Fruit fly (Drosophila melanogaster) whole organism, embryonic: Measurements from ENCODE around the gene CG6873.

Experiments
- ATbp ChIP-seq: fragments of 200-800 bp; sonication (Bioruptor generic); optimal IDR thresholded peaks from 2 replicates; lab custom pipeline; 2017; ENCODE audit warnings: missing biosample characterization, mild to moderate bottlenecking, missing genetic modification characterization, missing genetic modification reagents
- Ada2b ChIP-seq: fragments of 200-800 bp; sonication (Bioruptor generic); IDR thresholded peaks from 2 replicates; pipeline ENCODE4 v1.3.6; 2022; ENCODE audit warnings: missing biosample characterization, missing genetic modification characterization
- Adf1 ChIP-seq: fragments of 200-800 bp; sonication (Bioruptor generic); IDR thresholded peaks from 2 replicates; pipeline ENCODE4 v1.3.6; 2022; ENCODE audit warnings: missing biosample characterization, missing genetic modification characterization
- Atf-2 ChIP-seq: fragments of 200-800 bp; sonication (Bioruptor generic); optimal IDR thresholded peaks from 2 replicates; lab custom pipeline; 2016; ENCODE audit warnings: missing biosample characterization, missing genetic modification characterization
- Bdp1 ChIP-seq: fragments of 200-800 bp; sonication (Bioruptor generic); optimal IDR thresholded peaks from 3 replicates; lab custom pipeline; 2016; ENCODE audit warnings: missing biosample characterization, missing genetic modification characterization
- CG11093 ChIP-seq: fragments of 200-800 bp; sonication (Bioruptor generic); IDR thresholded peaks from 3 replicates; pipeline ENCODE4 v1.3.6; 2022; ENCODE audit warnings: missing biosample characterization, missing genetic modification characterization
- CG12942 ChIP-seq: fragments of 200-800 bp; sonication (Bioruptor generic); optimal IDR thresholded peaks from 3 replicates; lab custom pipeline; 2016; ENCODE audit warnings: missing biosample characterization, missing genetic modification characterization
- CG14014 ChIP-seq: fragments of 200-800 bp; sonication (Bioruptor generic); IDR thresholded peaks from 2 replicates; pipeline ENCODE4 v1.3.6; 2022; ENCODE audit warnings: missing biosample characterization, missing genetic modification characterization
- CG15514 ChIP-seq: fragments of 200-800 bp; sonication (Bioruptor generic); optimal IDR thresholded peaks from 3 replicates; lab custom pipeline; 2017; ENCODE audit warnings: missing biosample characterization, missing genetic modification characterization, mild to moderate bottlenecking, moderate library complexity, missing genetic modification reagents
- CG15696 ChIP-seq: fragments of 200-800 bp; sonication (Bioruptor generic); optimal IDR thresholded peaks from 2 replicates; lab custom pipeline; 2019; ENCODE audit warnings: missing biosample characterization, mild to moderate bottlenecking, missing genetic modification characterization, moderate library complexity
- CG1647 ChIP-seq: fragments of 200-800 bp; sonication (Bioruptor generic); optimal IDR thresholded peaks from 3 replicates; lab custom pipeline; 2016; ENCODE audit warnings: missing biosample characterization, missing genetic modification characterization
- CG18619 ChIP-seq: fragments of 200-800 bp; sonication (Bioruptor generic); optimal IDR thresholded peaks from 3 replicates; lab custom pipeline; 2017; ENCODE audit warnings: missing biosample characterization, mild to moderate bottlenecking, missing genetic modification characterization
- CG2129 ChIP-seq: fragments of 200-800 bp; sonication (Bioruptor generic); IDR thresholded peaks from 2 replicates; pipeline ENCODE4 v1.3.6; 2022; ENCODE audit warnings: missing biosample characterization, missing genetic modification characterization; ENCODE audit not compliant: partially characterized antibody
- CG2678 ChIP-seq: fragments of 200-800 bp; sonication (Bioruptor generic); optimal IDR thresholded peaks from 3 replicates; lab custom pipeline; 2019; ENCODE audit warnings: missing biosample characterization, mild to moderate bottlenecking, missing genetic modification characterization, moderate library complexity
- CG3065 ChIP-seq: fragments of 200-800 bp; sonication (Bioruptor generic); optimal IDR thresholded peaks from 2 replicates; lab custom pipeline; 2016; ENCODE audit warnings: missing biosample characterization, missing genetic modification characterization
- CG31365 ChIP-seq: fragments of 200-800 bp; sonication (Bioruptor generic); optimal IDR thresholded peaks from 2 replicates; lab custom pipeline; 2018; ENCODE audit warnings: missing biosample characterization, mild to moderate bottlenecking, missing genetic modification characterization
- CG33557 ChIP-seq: fragments of 200-800 bp; sonication (Bioruptor generic); optimal IDR thresholded peaks from 2 replicates; lab custom pipeline; 2019; ENCODE audit warnings: missing biosample characterization, mild to moderate bottlenecking, missing genetic modification characterization, moderate library complexity
- CG3726 ChIP-seq: fragments of 200-800 bp; sonication (Bioruptor generic); IDR thresholded peaks from 3 replicates; pipeline ENCODE4, ENCODE4 v1.3.6; 2022; ENCODE audit warnings: missing biosample characterization, missing genetic modification characterization
- CG3838 ChIP-seq: fragments of 200-800 bp; sonication (Bioruptor generic); optimal IDR thresholded peaks from 3 replicates; lab custom pipeline; 2016; ENCODE audit warnings: missing biosample characterization, missing genetic modification characterization
- CG43689 ChIP-seq: fragments of 200-800 bp; sonication (Bioruptor generic); IDR thresholded peaks from 2 replicates; pipeline ENCODE4 v1.3.6; 2022; ENCODE audit warnings: missing biosample characterization, missing genetic modification characterization
- CG4707 ChIP-seq: fragments of 200-800 bp; sonication (Bioruptor generic); optimal IDR thresholded peaks from 2 replicates; lab custom pipeline; 2018; ENCODE audit warnings: missing biosample characterization, mild to moderate bottlenecking, missing genetic modification characterization, moderate library complexity
- CG6683 ChIP-seq: fragments of 200-800 bp; sonication (Bioruptor generic); optimal IDR thresholded peaks from 2 replicates; lab custom pipeline; 2017; ENCODE audit warnings: missing biosample characterization, mild to moderate bottlenecking, missing genetic modification characterization, missing genetic modification reagents
- CG9876 ChIP-seq: fragments of 200-800 bp; sonication (Bioruptor generic); optimal IDR thresholded peaks from 2 replicates; lab custom pipeline; 2016; ENCODE audit warnings: missing biosample characterization, missing genetic modification characterization
- D ChIP-seq, 2 experiments: fragments of 200-800 bp in 1 of 2; fragments of >200 bp in 1 of 2; sonication (Bioruptor generic) in 1 of 2; optimal IDR thresholded peaks; 2 replicates in 1 of 2; 3 replicates in 1 of 2; lab custom pipeline; 2017; ENCODE audit warnings: mild to moderate bottlenecking in 1 of 2, missing biosample characterization in 1 of 2, missing genetic modification characterization in 1 of 2, missing genetic modification reagents in 1 of 2
- Dip2 ChIP-seq: fragments of 200-800 bp; sonication (Bioruptor generic); IDR thresholded peaks from 2 replicates; pipeline ENCODE4 v1.3.6; 2022; ENCODE audit warnings: missing biosample characterization, missing genetic modification characterization
- Elba2 ChIP-seq: fragments of 200-800 bp; sonication (Bioruptor generic); optimal IDR thresholded peaks from 3 replicates; lab custom pipeline; 2016; ENCODE audit warnings: missing biosample characterization, missing genetic modification characterization
- Ets97D ChIP-seq: fragments of 200-800 bp; sonication (Bioruptor generic); optimal IDR thresholded peaks from 3 replicates; lab custom pipeline; 2016; ENCODE audit warnings: missing biosample characterization, missing genetic modification characterization
- MBD-R2 ChIP-seq: fragments of 200-800 bp; sonication (Bioruptor generic); IDR thresholded peaks from 2 replicates; pipeline ENCODE4 v1.3.6; 2022; ENCODE audit warnings: missing biosample characterization, missing genetic modification characterization
- Nf-YB ChIP-seq: fragments of 200-800 bp; sonication (Bioruptor generic); optimal IDR thresholded peaks from 3 replicates; lab custom pipeline; 2019; ENCODE audit warnings: missing biosample characterization, mild to moderate bottlenecking, missing genetic modification characterization, moderate library complexity
- Spps ChIP-seq: fragments of 200-800 bp; sonication (Bioruptor generic); optimal IDR thresholded peaks from 2 replicates; lab custom pipeline; 2018; ENCODE audit warnings: missing biosample characterization, mild to moderate bottlenecking, missing genetic modification characterization
- al ChIP-seq: fragments of 200-800 bp; sonication (Bioruptor generic); IDR thresholded peaks from 2 replicates; pipeline ENCODE4 v1.3.6; 2022; ENCODE audit warnings: missing biosample characterization, missing genetic modification characterization
- bigmax ChIP-seq: fragments of 200-800 bp; sonication (Bioruptor generic); optimal IDR thresholded peaks from 2 replicates; lab custom pipeline; 2018; ENCODE audit warnings: missing biosample characterization, mild to moderate bottlenecking, missing genetic modification characterization
- btn ChIP-seq: fragments of 200-800 bp; sonication (Bioruptor generic); optimal IDR thresholded peaks from 2 replicates; lab custom pipeline; 2016; ENCODE audit warnings: missing biosample characterization, missing genetic modification characterization
- chif ChIP-seq, 2 experiments: fragments of 200-800 bp; sonication (Bioruptor generic); optimal IDR thresholded peaks; 3 replicates each; lab custom pipeline; 2016; ENCODE audit warnings: missing biosample characterization in 2 of 2, missing genetic modification characterization in 2 of 2
- dan ChIP-seq: fragments of 200-800 bp; sonication (Bioruptor generic); IDR thresholded peaks from 2 replicates; pipeline ENCODE4 v1.3.6; 2022; ENCODE audit warnings: missing biosample characterization, missing genetic modification characterization
- danr ChIP-seq: fragments of 200-800 bp; sonication (Bioruptor generic); IDR thresholded peaks from 2 replicates; pipeline ENCODE4 v1.3.6; 2022; ENCODE audit warnings: missing biosample characterization, missing genetic modification characterization
- emc ChIP-seq: fragments of 200-800 bp; sonication (Bioruptor generic); optimal IDR thresholded peaks from 2 replicates; lab custom pipeline; 2016; ENCODE audit warnings: missing biosample characterization, missing genetic modification characterization
- fd96Cb ChIP-seq: fragments of 200-800 bp; sonication (Bioruptor generic); optimal IDR thresholded peaks from 2 replicates; lab custom pipeline; 2018; ENCODE audit warnings: missing biosample characterization, mild to moderate bottlenecking, missing genetic modification characterization, moderate library complexity
- knrl ChIP-seq: fragments of 200-800 bp; sonication (Bioruptor generic); IDR thresholded peaks from 3 replicates; pipeline ENCODE4 v1.3.6; 2022; ENCODE audit warnings: missing biosample characterization, missing genetic modification characterization; ENCODE audit not compliant: partially characterized antibody
- lab ChIP-seq: fragments of 200-800 bp; sonication (Bioruptor generic); optimal IDR thresholded peaks from 3 replicates; lab custom pipeline; 2017; ENCODE audit warnings: missing biosample characterization, missing genetic modification characterization, mild to moderate bottlenecking, moderate library complexity, missing genetic modification reagents
- lov ChIP-seq, 2 experiments: fragments of 200-800 bp in 1 of 2; fragments of >200 bp in 1 of 2; sonication (Bioruptor generic) in 1 of 2; IDR thresholded peaks in 1 of 2; optimal IDR thresholded peaks in 1 of 2; 2 replicates in 1 of 2; 3 replicates in 1 of 2; pipeline versions ENCODE4 v1.3.6 to Lab custom; 2017 to 2022; ENCODE audit warnings: missing biosample characterization in 1 of 2, missing genetic modification characterization in 1 of 2
- otp ChIP-seq: fragments of 200-800 bp; sonication (Bioruptor generic); IDR thresholded peaks from 3 replicates; pipeline ENCODE4, ENCODE4 v1.3.6; 2022; ENCODE audit warnings: missing biosample characterization, missing genetic modification characterization
- pnt ChIP-seq: fragments of 200-800 bp; sonication (Bioruptor generic); optimal IDR thresholded peaks from 3 replicates; lab custom pipeline; 2016; ENCODE audit warnings: missing biosample characterization, missing genetic modification characterization
- pros ChIP-seq: fragments of 200-800 bp; sonication (Bioruptor generic); optimal IDR thresholded peaks from 3 replicates; lab custom pipeline; 2019; ENCODE audit warnings: missing biosample characterization, mild to moderate bottlenecking, missing genetic modification characterization, moderate library complexity
- salm ChIP-seq: fragments of 200-800 bp; sonication (Bioruptor generic); optimal IDR thresholded peaks from 2 replicates; lab custom pipeline; 2018; ENCODE audit warnings: missing biosample characterization, mild to moderate bottlenecking, missing genetic modification characterization
- shn ChIP-seq: fragments of 200-800 bp; sonication (Bioruptor generic); optimal IDR thresholded peaks from 3 replicates; lab custom pipeline; 2016; ENCODE audit warnings: missing biosample characterization, missing genetic modification characterization
- so ChIP-seq: fragments of 200-800 bp; sonication (Bioruptor generic); IDR thresholded peaks from 3 replicates; pipeline ENCODE4 v1.3.6; 2022; ENCODE audit warnings: missing biosample characterization, missing genetic modification characterization
- tll ChIP-seq, 2 experiments: fragments of 200-800 bp in 1 of 2; fragments of >200 bp in 1 of 2; sonication (Bioruptor generic) in 1 of 2; optimal IDR thresholded peaks; 2 replicates each; lab custom pipeline; 2017 to 2019; ENCODE audit warnings: missing biosample characterization in 2 of 2, missing genetic modification characterization in 2 of 2, mild to moderate bottlenecking in 1 of 2, moderate library complexity in 1 of 2
- yki ChIP-seq: fragments of >200 bp; optimal IDR thresholded peaks from 3 replicates; lab custom pipeline; 2018
- zfh1 ChIP-seq: fragments of 200-800 bp; sonication (Bioruptor generic); IDR thresholded peaks from 3 replicates; pipeline ENCODE4 v1.3.6; 2022; ENCODE audit warnings: missing biosample characterization, missing genetic modification characterization

Gene CG6873

dm6 chrX:18774818-18775343 is 35.2 kb upstream of the CG6873 start, which contains the start of gene CG6891 (continued):
- TF ChIP-seq Adf1 (GFP tag; lab: Robert Waterston, UW) (peak; percentile 91), CG4707 (no peak), chif (GFP tag; optimal IDR thresholded peaks at IDR 0.05; lab: Kevin White, UChicago) (peak; percentile 16 to 23), CG11093 (GFP tag; lab: Robert Waterston, UW) (no peak), dan (GFP tag; lab: Robert Waterston, UW) (no peak), CG6683 (GFP tag; lab: Kevin White, UChicago) (no peak), salm (tag; lab: Kevin White, UChicago) (no peak), CG18619 (no peak), Ada2b (GFP tag; lab: Robert Waterston, UW) (no peak), pros (GFP tag; lab: Kevin White, UChicago) (no peak), CG9876 (no peak), pnt (GFP tag; lab: Kevin White, UChicago) (peak; percentile 22), danr (no peak), D (optimal IDR thresholded peaks at IDR 0.05; lab: Kevin White, UChicago) (no peak), D (GFP tag; optimal IDR thresholded peaks at IDR 0.05; lab: Kevin White, UChicago) (no peak), CG3065 (GFP tag; lab: Kevin White, UChicago) (no peak), ATbp (GFP tag; lab: Kevin White, UChicago) (peak; percentile 7), knrl (GFP tag; lab: Robert Waterston, UW) (no peak; the same call in 2 of the 3 replicates), CG33557 (peak; percentile 76), CG31365 (no peak), Dip2 (GFP tag; lab: Robert Waterston, UW) (no peak), al (GFP tag; lab: Robert Waterston, UW) (no peak), CG15514 (GFP tag; lab: Kevin White, UChicago) (peak; percentile 5), Nf-YB (GFP tag; lab: Kevin White, UChicago) (no peak), emc (GFP tag; lab: Kevin White, UChicago) (no peak), MBD-R2 (0 out of 2 replicates have a peak, but pooled peaks have one; percentile 19), CG12942 (GFP tag; lab: Kevin White, UChicago) (no peak), lab (GFP tag; lab: Kevin White, UChicago) (no peak), lov (optimal IDR thresholded peaks at IDR 0.05; lab: Kevin White, UChicago) (no peak), lov (GFP tag; IDR thresholded peaks at IDR 0.05; lab: Robert Waterston, UW) (no peak), CG2678 (tag; lab: Kevin White, UChicago) (no peak), CG3726 (GFP tag; lab: Robert Waterston, UW) (no peak), CG15696 (no peak), Atf-2 (no peak), Ets97D (no peak), CG2129 (no peak), CG14014 (GFP tag; lab: Robert Waterston, UW) (0 out of 2 replicates have a peak, but pooled peaks have one; percentile 13), btn (GFP tag; lab: Kevin White, UChicago) (no peak), shn (GFP tag; lab: Kevin White, UChicago) (peak; percentile 32), otp (GFP tag; lab: Robert Waterston, UW) (peak; percentile 36; the same call in 1 of the 3 replicates), yki (lab: Kevin White, UChicago) (no peak), CG1647 (no peak), fd96Cb (tag; lab: Kevin White, UChicago) (peak; percentile 2), CG43689 (no peak), so (GFP tag; lab: Robert Waterston, UW) (peak; percentile 43; the same call in 1 of the 3 replicates), Bdp1 (peak; percentile 1), Spps (tag; lab: Kevin White, UChicago) (no peak), Elba2 (no peak), zfh1 (GFP tag; lab: Robert Waterston, UW) (peak; percentile 58; the same call in 1 of the 3 replicates), bigmax (no peak), tll (GFP tag; optimal IDR thresholded peaks at IDR 0.05; lab: Kevin White, UChicago) (no peak), CG3838 (no peak)
